Fruit fly (Drosophila melanogaster): ENCODE measurements around the gene CG43155.

CG43155 gene

dm6 chrX:11492205-11492604 is 32.6 kb downstream of the CG43155 start (continued):
- TF ChIP-seq lola (GFP tag; optimal IDR thresholded peaks at IDR 0.05) = no peak
- no peak for TF ChIP-seq CG8765 (GFP tag; IDR thresholded peaks at IDR 0.05)
- no peak for TF ChIP-seq danr (GFP tag; IDR thresholded peaks at IDR 0.05)
- TF ChIP-seq bowl (GFP tag; IDR thresholded peaks at IDR 0.05) = no peak
- no peak for TF ChIP-seq Antp (GFP tag; optimal IDR thresholded peaks at IDR 0.05)
- no peak for TF ChIP-seq Vsx1 (GFP tag; optimal IDR thresholded peaks at IDR 0.05)
- TF ChIP-seq gcm2 (GFP tag; optimal IDR thresholded peaks at IDR 0.05) = no peak
- TF ChIP-seq CG1024 (GFP tag; IDR thresholded peaks at IDR 0.05) = no peak
- TF ChIP-seq zen (tag; optimal IDR thresholded peaks at IDR 0.05) = no peak
- TF ChIP-seq CG2116 (GFP tag; optimal IDR thresholded peaks at IDR 0.05) = no peak
- no peak for TF ChIP-seq crc (GFP tag; optimal IDR thresholded peaks at IDR 0.05)
- TF ChIP-seq CG11504 (tag; optimal IDR thresholded peaks at IDR 0.05) = no peak
- no peak for TF ChIP-seq MESR4 (GFP tag; optimal IDR thresholded peaks at IDR 0.05)

dm6 chrX:11492916-11493590 is 33.5 kb downstream of the CG43155 start, which contains the start of gene Drak:
TSS of gene Drak (plus strand) at chrX:11493135.
- TF ChIP-seq bowl (GFP tag; IDR thresholded peaks at IDR 0.05) (no peak), Dek (tag; optimal IDR thresholded peaks at IDR 0.05) (peak; percentile 25), twi (tag; optimal IDR thresholded peaks at IDR 0.05) (no peak), CG3065 (GFP tag; optimal IDR thresholded peaks at IDR 0.05) (no peak), dan (GFP tag; IDR thresholded peaks at IDR 0.05) (no peak), CG15514 (GFP tag; optimal IDR thresholded peaks at IDR 0.05) (peak; percentile 54), CG2202 (tag; optimal IDR thresholded peaks at IDR 0.05) (no peak), Pdp1 (GFP tag; optimal IDR thresholded peaks at IDR 0.05) (peak in 1 of 2 experiments; percentile 57), fu2 (GFP tag; optimal IDR thresholded peaks at IDR 0.05) (no peak), CG14710 (tag; optimal IDR thresholded peaks at IDR 0.05) (peak; percentile 59), CG3281 (GFP tag; optimal IDR thresholded peaks at IDR 0.05) (no peak), CG1603 (tag; optimal IDR thresholded peaks at IDR 0.05) (peak; percentile 31), HmgD (GFP tag; optimal IDR thresholded peaks at IDR 0.05) (peak; percentile 38), BEAF-32 (GFP tag; optimal IDR thresholded peaks at IDR 0.05) (peak; percentile 44), CG8924 (tag; optimal IDR thresholded peaks at IDR 0.05) (peak; percentile 11), CG30020 (tag; optimal IDR thresholded peaks at IDR 0.05) (peak; percentile 41), CG10462 (GFP tag; optimal IDR thresholded peaks at IDR 0.05) (no peak), Hmr (GFP tag; optimal IDR thresholded peaks at IDR 0.05) (peak; percentile 26), CG9437 (GFP tag; optimal IDR thresholded peaks at IDR 0.05) (no peak), ac (GFP tag; optimal IDR thresholded peaks at IDR 0.05) (no peak), CG34376 (GFP tag; optimal IDR thresholded peaks at IDR 0.05) (peak; percentile 14), pum (GFP tag; optimal IDR thresholded peaks at IDR 0.05) (no peak), Vsx1 (GFP tag; optimal IDR thresholded peaks at IDR 0.05) (no peak), al (GFP tag; IDR thresholded peaks at IDR 0.05) (no peak), D19A (tag; optimal IDR thresholded peaks at IDR 0.05) (no peak), CG13296 (GFP tag; optimal IDR thresholded peaks at IDR 0.05) (peak; percentile 14), CG9797 (GFP tag; optimal IDR thresholded peaks at IDR 0.05) (peak; percentile 94), Lhr (GFP tag; optimal IDR thresholded peaks at IDR 0.05) (peak; percentile 68), Jarid2 (GFP tag; optimal IDR thresholded peaks at IDR 0.05) (peak; percentile 96), repo (GFP tag; optimal IDR thresholded peaks at IDR 0.05) (no peak), ranshi (GFP tag; IDR thresholded peaks at IDR 0.05) (no peak), CG15601 (tag; optimal IDR thresholded peaks at IDR 0.05) (no peak), Kr (GFP tag; optimal IDR thresholded peaks at IDR 0.05) (peak; percentile 3), CTCF (GFP tag; optimal IDR thresholded peaks at IDR 0.05) (peak; percentile 22), CG11695 (GFP tag; IDR thresholded peaks at IDR 0.05) (no peak), Atf3 (GFP tag; optimal IDR thresholded peaks at IDR 0.05) (no peak), Optix (GFP tag; IDR thresholded peaks at IDR 0.05) (no peak), stwl (tag; optimal IDR thresholded peaks at IDR 0.05) (peak; percentile 47)
